Worm (Caenorhabditis elegans) whole organism, L4 larva: ENCODE results near the gene nhr-143.

Source experiments
- ceh-20 ChIP-seq: fragments of 200-800 bp; sonication (Bioruptor generic); IDR thresholded peaks from 2 replicates; pipeline ENCODE4 v1.3.6; 2022; ENCODE audit warnings: missing genetic modification reagents, missing genetic modification characterization, missing compliant biosample characterization
- lin-39 ChIP-seq: fragments of 150-350 bp; optimal IDR thresholded peaks from 2 replicates; lab custom pipeline; 2014; ENCODE audit warnings: missing biosample characterization, missing genetic modification reagents, missing genetic modification characterization
- nhr-77 ChIP-seq: fragments of 150-350 bp; optimal IDR thresholded peaks from 2 replicates; lab custom pipeline; 2014; ENCODE audit warnings: missing biosample characterization, missing genetic modification characterization

ce11 chrV:8934264-8934663, 40.5 kb downstream of the nhr-143 start:
- TF ChIP-seq ceh-20 (GFP tag; lab: Robert Waterston, UW): no peak
- no peak for TF ChIP-seq nhr-77 (tag; lab: Kevin White, UChicago)
- no peak for TF ChIP-seq lin-39
